Worm (Caenorhabditis elegans): ENCODE data around the gene B0303.14.

ce11 chrIII:8685590-8686240 is 30.3 kb downstream of the B0303.14 start:
- TF ChIP-seq T22C8.4 (GFP tag; IDR thresholded peaks at IDR 0.05) (no peak), ztf-23 (GFP tag; IDR thresholded peaks at IDR 0.05) (no peak), med-1 (GFP tag; optimal IDR thresholded peaks at IDR 0.05; ENCODE audit: insufficient read depth) (no peak), ztf-29 (GFP tag; IDR thresholded peaks at IDR 0.05) (no peak), cog-1 (tag; optimal IDR thresholded peaks at IDR 0.05) (no peak), tab-1 (GFP tag; IDR thresholded peaks at IDR 0.05) (no peak), flt-1 (GFP tag; IDR thresholded peaks at IDR 0.05) (no peak), klf-2 (GFP tag; conservative IDR thresholded peaks at IDR 0.05) (no peak), ref-1 (GFP tag; conservative IDR thresholded peaks at IDR 0.05) (no peak)
